Worm (Caenorhabditis elegans): ENCODE results near the gene Y102A11A.5.

The Y102A11A.5 gene

ce11 chrX:1998825-1999224 is 32.6 kb downstream of the Y102A11A.5 start:
- TF ChIP-seq ahr-1 (tag; optimal IDR thresholded peaks at IDR 0.05) (no peak), lin-11 (tag; optimal IDR thresholded peaks at IDR 0.05) (no peak), hlh-13 (GFP tag; optimal IDR thresholded peaks at IDR 0.05) (no peak), che-1 (tag; optimal IDR thresholded peaks at IDR 0.05) (no peak), ztf-16 (tag; optimal IDR thresholded peaks at IDR 0.05) (no peak), ceh-34 (tag; optimal IDR thresholded peaks at IDR 0.05) (no peak), sox-2 (GFP tag; IDR thresholded peaks at IDR 0.05) (no peak), mec-3 (tag; optimal IDR thresholded peaks at IDR 0.05; ENCODE audit: borderline replicate concordance) (no peak), pat-9 (tag; optimal IDR thresholded peaks at IDR 0.05) (no peak)

ce11 chrX:1997934-1998333 is 33.5 kb downstream of the Y102A11A.5 start, which contains the start of gene Y40A1A.3:
Y40A1A.3 (minus strand) TSS chrX:1998034.
- TF ChIP-seq nhr-11 (tag; optimal IDR thresholded peaks at IDR 0.05) (no peak), dve-1 (tag; optimal IDR thresholded peaks at IDR 0.05) (no peak), F13H6.1 (tag; optimal IDR thresholded peaks at IDR 0.05) (no peak), pha-2 (tag; optimal IDR thresholded peaks at IDR 0.05) (no peak), pros-1 (tag; optimal IDR thresholded peaks at IDR 0.05) (no peak)

DNA sequence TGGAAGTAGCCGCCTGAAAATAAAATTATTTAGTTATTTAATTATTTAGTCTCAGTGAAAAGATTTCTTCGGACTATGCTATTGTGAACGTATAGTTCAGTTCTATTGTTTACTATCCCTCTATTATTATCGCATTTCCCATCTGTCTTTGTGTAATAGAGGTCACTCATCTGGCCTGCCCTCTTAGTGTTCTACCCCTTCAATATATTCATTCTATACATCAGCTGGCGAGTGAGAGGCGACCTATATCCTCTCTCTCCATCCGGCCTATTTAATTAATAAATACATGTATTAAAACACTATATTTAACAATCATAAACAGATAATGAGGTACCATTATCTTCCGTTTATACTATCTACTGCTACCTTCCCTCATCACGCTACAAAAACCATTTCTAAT is 35.4 kb downstream of the Y102A11A.5 start:
- TF ChIP-seq hlh-8 (tag; optimal IDR thresholded peaks at IDR 0.05) (peak; percentile 27), unc-42 (tag; optimal IDR thresholded peaks at IDR 0.05) (peak; percentile 14), ceh-31 (tag; optimal IDR thresholded peaks at IDR 0.05) (peak; percentile 1), sox-2 (GFP tag; IDR thresholded peaks at IDR 0.05) (peak; percentile 90)

- TF ChIP-seq unc-55 (GFP tag; optimal IDR thresholded peaks at IDR 0.05) = no peak
- TF ChIP-seq pag-3 (tag; optimal IDR thresholded peaks at IDR 0.05; ENCODE audit: borderline replicate concordance) = no peak
- TF ChIP-seq hlh-30 (tag; optimal IDR thresholded peaks at IDR 0.05; ENCODE audit: insufficient read depth) = no peak
- no peak for TF ChIP-seq ceh-2 (tag; optimal IDR thresholded peaks at IDR 0.05)
- no peak for TF ChIP-seq Y22D7AL.16 (tag; optimal IDR thresholded peaks at IDR 0.05)
- TF ChIP-seq ceh-34 (tag; optimal IDR thresholded peaks at IDR 0.05) = no peak
- no peak for TF ChIP-seq ceh-19 (GFP tag; optimal IDR thresholded peaks at IDR 0.05)
- TF ChIP-seq ceh-6 (GFP tag; optimal IDR thresholded peaks at IDR 0.05) = no peak
- TF ChIP-seq pat-9 (tag; optimal IDR thresholded peaks at IDR 0.05) = no peak
- TF ChIP-seq tbx-7 (tag; optimal IDR thresholded peaks at IDR 0.05) = no peak
These were observed 41.0 kb downstream of the Y102A11A.5 start, which contains the start of gene Y40A1A.2 for ce11 chrX:1990434-1990833. Y40A1A.2 (plus strand) TSS chrX:1990734.

DNA sequence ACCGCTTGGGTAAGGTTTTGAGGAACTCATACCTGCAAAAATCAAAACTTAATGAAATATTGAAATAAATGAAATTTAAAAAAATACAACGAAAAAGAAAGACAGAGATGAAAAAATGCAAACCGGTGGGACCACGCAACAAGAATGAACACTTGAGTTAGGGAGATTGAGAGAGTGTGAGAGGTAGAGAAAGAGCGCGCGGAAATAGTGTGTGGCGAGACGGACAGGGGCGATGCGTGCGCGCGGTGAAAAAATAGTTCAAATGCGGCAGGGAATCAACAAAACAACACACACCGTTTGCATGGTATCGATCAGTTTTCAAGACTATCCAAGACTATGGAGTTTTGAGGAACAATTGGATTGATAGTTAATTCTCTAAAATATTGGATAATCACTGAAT is 41.8 kb downstream of the Y102A11A.5 start, which contains the start of gene meg-3:
Gene meg-3 (minus strand): TSS at position 32 of the 400 bp plus-strand sequence.
- TF ChIP-seq sdc-2 (tag; optimal IDR thresholded peaks at IDR 0.05) = peak; percentile 9
- no peak for TF ChIP-seq unc-3 (GFP tag; conservative IDR thresholded peaks at IDR 0.05)
- TF ChIP-seq unc-3 (tag; optimal IDR thresholded peaks at IDR 0.05) = no peak

- TF ChIP-seq ceh-6 (GFP tag; optimal IDR thresholded peaks at IDR 0.05) (no peak), dmd-4 (tag; optimal IDR thresholded peaks at IDR 0.05; ENCODE audit: borderline replicate concordance) (no peak), hlh-13 (GFP tag; optimal IDR thresholded peaks at IDR 0.05) (no peak)
These were observed 46.6 kb downstream of the Y102A11A.5 start for ce11 chrX:1984831-1985230.

DNA sequence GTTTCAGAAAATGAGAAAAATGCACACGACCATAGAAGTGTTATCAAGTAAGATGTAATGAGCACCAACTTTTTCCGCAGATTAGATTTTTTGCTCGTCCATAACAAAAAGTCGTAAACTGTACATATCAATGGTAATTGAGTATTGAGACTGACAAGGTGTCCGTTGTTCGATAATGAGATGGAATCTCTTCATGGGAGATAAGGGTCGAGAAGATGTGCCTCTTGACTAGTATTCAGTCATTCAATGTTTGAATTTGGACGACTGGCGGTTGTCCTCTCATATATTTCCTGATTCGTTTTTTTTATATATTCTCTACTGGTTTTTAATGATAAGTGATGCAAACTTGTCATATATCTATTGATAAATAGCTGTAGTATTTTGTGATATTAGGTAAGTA is 49.7 kb downstream of the Y102A11A.5 start:
- TF ChIP-seq elt-2 (tag; optimal IDR thresholded peaks at IDR 0.05) (peak; percentile 58), ceh-9 (tag; optimal IDR thresholded peaks at IDR 0.05) (no peak)
